Worm (Caenorhabditis elegans) whole organism, L3 larva: Measurements from ENCODE around the gene mrp-2.

Experiments
- ZK546.5 ChIP-seq: sonication (generic microtip); optimal IDR thresholded peaks from 2 replicates; lab custom pipeline; 2017; ENCODE audit warnings: missing biosample characterization, missing genetic modification characterization
- ama-1 ChIP-seq: fragments of 150-350 bp; optimal IDR thresholded peaks from 2 replicates; lab custom pipeline; 2018
- ceh-82 ChIP-seq: fragments of 150-350 bp; optimal IDR thresholded peaks from 2 replicates; lab custom pipeline; 2014; ENCODE audit warnings: missing biosample characterization, missing genetic modification characterization
- elt-3 ChIP-seq, 3 experiments: fragments of 150-350 bp in 1 of 3; sonication (generic microtip) in 2 of 3; optimal IDR thresholded peaks; 2 replicates in 2 of 3; 4 replicates in 1 of 3; lab custom pipeline; 2014 to 2017; ENCODE audit warnings: missing biosample characterization in 3 of 3, missing genetic modification characterization in 3 of 3
- eor-1 ChIP-seq, 2 experiments: fragments of 150-350 bp; optimal IDR thresholded peaks; 2 replicates each; lab custom pipeline; 2014 to 2018; ENCODE audit warnings: missing biosample characterization in 2 of 2, missing genetic modification characterization in 2 of 2
- lin-15B ChIP-seq: fragments of 150-350 bp; optimal IDR thresholded peaks from 2 replicates; lab custom pipeline; 2014; ENCODE audit warnings: missing biosample characterization, missing genetic modification characterization
- mdl-1 ChIP-seq: fragments of 150-350 bp; optimal IDR thresholded peaks from 2 replicates; lab custom pipeline; 2014; ENCODE audit warnings: missing biosample characterization, missing genetic modification characterization
- nhr-12 ChIP-seq: fragments of 150-350 bp; optimal IDR thresholded peaks from 2 replicates; lab custom pipeline; 2014; ENCODE audit warnings: missing biosample characterization, missing genetic modification characterization
- nhr-28 ChIP-seq: fragments of 150-350 bp; optimal IDR thresholded peaks from 2 replicates; lab custom pipeline; 2014; ENCODE audit warnings: missing biosample characterization, missing genetic modification characterization
- pha-4 ChIP-seq: fragments of 150-350 bp; optimal IDR thresholded peaks from 2 replicates; lab custom pipeline; 2014; ENCODE audit warnings: missing biosample characterization, missing genetic modification reagents, missing genetic modification characterization
- skn-1 ChIP-seq: fragments of 150-350 bp; optimal IDR thresholded peaks from 2 replicates; lab custom pipeline; 2014; ENCODE audit warnings: missing biosample characterization, missing genetic modification characterization
- snpc-4 ChIP-seq: fragments of 150-350 bp; optimal IDR thresholded peaks from 2 replicates; lab custom pipeline; 2014; ENCODE audit warnings: missing biosample characterization, missing genetic modification characterization

- TF ChIP-seq nhr-12 (tag; lab: Kevin White, UChicago) (no peak), pha-4 (no peak), ZK546.5 (tag; lab: Kevin White, UChicago) (no peak), skn-1 (tag; lab: Kevin White, UChicago) (no peak), ama-1 (lab: Kevin White, UChicago) (no peak), elt-3 (tag; optimal IDR thresholded peaks at IDR 0.05; lab: Kevin White, UChicago) (no peak), mdl-1 (no peak), nhr-28 (tag; lab: Kevin White, UChicago) (no peak), snpc-4 (no peak), ceh-82 (no peak), lin-15B (tag; lab: Kevin White, UChicago) (no peak), eor-1 (tag; optimal IDR thresholded peaks at IDR 0.05; lab: Kevin White, UChicago) (no peak)
Measured at ce11 chrX:536365-536764, 36.1 kb downstream of the mrp-2 start.
